Worm (Caenorhabditis elegans) whole organism, mixed stage, embryonic: ENCODE measurements around the gene F52B11.2.
A peak's percentile ranks its signal among the peaks of the same experiment; 100 is the strongest.

ENCODE experiments used
- M03D4.4 ChIP-seq: sonication (generic microtip); optimal IDR thresholded peaks from 2 replicates; lab custom pipeline; 2017; ENCODE audit warnings: mild to moderate bottlenecking, missing genetic modification characterization, missing compliant biosample characterization
- bed-3 ChIP-seq: fragments of 200-800 bp; sonication (Bioruptor generic); optimal IDR thresholded peaks from 3 replicates; lab custom pipeline; 2018; ENCODE audit warnings: mild to moderate bottlenecking, missing genetic modification characterization, moderate library complexity, missing compliant biosample characterization
- blmp-1 ChIP-seq: fragments of 150-350 bp; optimal IDR thresholded peaks from 2 replicates; lab custom pipeline; 2014; ENCODE audit warnings: missing biosample characterization, missing genetic modification characterization
- ceh-39 ChIP-seq: fragments of 150-350 bp; optimal IDR thresholded peaks from 2 replicates; lab custom pipeline; 2014; ENCODE audit warnings: missing biosample characterization, missing genetic modification characterization
- ceh-43 ChIP-seq: fragments of 200-800 bp; sonication (Bioruptor generic); optimal IDR thresholded peaks from 2 replicates; lab custom pipeline; 2018; ENCODE audit warnings: mild to moderate bottlenecking, missing genetic modification characterization, moderate library complexity, missing compliant biosample characterization
- ceh-83 ChIP-seq: fragments of 200-800 bp; sonication (Bioruptor generic); optimal IDR thresholded peaks from 2 replicates; lab custom pipeline; 2018; ENCODE audit warnings: mild to moderate bottlenecking, missing genetic modification characterization, missing compliant biosample characterization
- ces-1 ChIP-seq: fragments of 150-350 bp; optimal IDR thresholded peaks from 2 replicates; lab custom pipeline; 2014; ENCODE audit warnings: missing biosample characterization, missing genetic modification reagents, missing genetic modification characterization
- cnd-1 ChIP-seq: fragments of 200-800 bp; sonication (Bioruptor generic); optimal IDR thresholded peaks from 2 replicates; lab custom pipeline; 2018; ENCODE audit warnings: mild to moderate bottlenecking, missing genetic modification characterization, missing compliant biosample characterization
- drap-1 ChIP-seq: fragments of 200-800 bp; sonication (Bioruptor generic); optimal IDR thresholded peaks from 3 replicates; lab custom pipeline; 2018; ENCODE audit warnings: mild to moderate bottlenecking, missing genetic modification characterization, missing compliant biosample characterization
- elt-1 ChIP-seq: sonication (generic microtip); optimal IDR thresholded peaks from 2 replicates; lab custom pipeline; 2017; ENCODE audit warnings: missing genetic modification characterization, mild to moderate bottlenecking, missing compliant biosample characterization, antibody characterized with exemption, moderate library complexity, borderline replicate concordance; ENCODE audit not compliant: insufficient read depth
- elt-3 ChIP-seq: fragments of 150-350 bp; optimal IDR thresholded peaks from 2 replicates; lab custom pipeline; 2014; ENCODE audit warnings: missing biosample characterization, missing genetic modification characterization
- flh-1 ChIP-seq: fragments of 200-800 bp; sonication (Bioruptor generic); optimal IDR thresholded peaks from 2 replicates; lab custom pipeline; 2018; ENCODE audit warnings: mild to moderate bottlenecking, missing genetic modification characterization, moderate library complexity, missing compliant biosample characterization
- ham-2 ChIP-seq: fragments of 200-800 bp; sonication (Bioruptor generic); optimal IDR thresholded peaks from 2 replicates; lab custom pipeline; 2018; ENCODE audit warnings: mild to moderate bottlenecking, missing genetic modification characterization, missing compliant biosample characterization
- hlh-1 ChIP-seq: fragments of 150-350 bp; optimal IDR thresholded peaks from 2 replicates; lab custom pipeline; 2014; ENCODE audit warnings: missing biosample characterization, missing genetic modification reagents, missing genetic modification characterization
- lin-13 ChIP-seq: fragments of 150-350 bp; optimal IDR thresholded peaks from 2 replicates; lab custom pipeline; 2014; ENCODE audit warnings: missing biosample characterization, missing genetic modification characterization
- lin-32 ChIP-seq: fragments of 200-800 bp; sonication (Bioruptor generic); optimal IDR thresholded peaks from 2 replicates; lab custom pipeline; 2018; ENCODE audit warnings: mild to moderate bottlenecking, missing genetic modification characterization, missing compliant biosample characterization
- lsy-2 ChIP-seq: fragments of 150-350 bp; optimal IDR thresholded peaks from 2 replicates; lab custom pipeline; 2014; ENCODE audit warnings: missing biosample characterization, missing genetic modification characterization
- mab-5 ChIP-seq: fragments of 150-350 bp; optimal IDR thresholded peaks from 2 replicates; lab custom pipeline; 2014; ENCODE audit warnings: missing biosample characterization, missing genetic modification characterization
- mep-1 ChIP-seq: fragments of 150-350 bp; optimal IDR thresholded peaks from 2 replicates; lab custom pipeline; 2017; ENCODE audit warnings: missing biosample characterization, missing genetic modification reagents, missing genetic modification characterization, inconsistent platforms
- mls-2 ChIP-seq: sonication (generic microtip); optimal IDR thresholded peaks from 2 replicates; lab custom pipeline; 2016; ENCODE audit warnings: mild to moderate bottlenecking, missing genetic modification characterization, moderate library complexity, missing compliant biosample characterization
- nhr-12 ChIP-seq: fragments of 150-350 bp; optimal IDR thresholded peaks from 2 replicates; lab custom pipeline; 2014; ENCODE audit warnings: missing biosample characterization, missing genetic modification characterization
- nhr-2 ChIP-seq: fragments of 150-350 bp; optimal IDR thresholded peaks from 2 replicates; lab custom pipeline; 2014; ENCODE audit warnings: missing biosample characterization, missing genetic modification characterization
- nhr-237 ChIP-seq: fragments of 150-350 bp; optimal IDR thresholded peaks from 2 replicates; lab custom pipeline; 2014; ENCODE audit warnings: missing biosample characterization, missing genetic modification characterization
- nhr-28 ChIP-seq: fragments of 150-350 bp; optimal IDR thresholded peaks from 2 replicates; lab custom pipeline; 2014; ENCODE audit warnings: missing biosample characterization, missing genetic modification characterization
- nhr-76 ChIP-seq: sonication (generic microtip); optimal IDR thresholded peaks from 2 replicates; lab custom pipeline; 2017; ENCODE audit warnings: missing biosample characterization, missing genetic modification characterization
- pha-4 ChIP-seq: fragments of 150-350 bp; optimal IDR thresholded peaks from 2 replicates; lab custom pipeline; 2018; ENCODE audit warnings: missing biosample characterization, missing genetic modification reagents, missing genetic modification characterization
- sem-2 ChIP-seq: fragments of 200-800 bp; sonication (Bioruptor generic); optimal IDR thresholded peaks from 2 replicates; lab custom pipeline; 2018; ENCODE audit warnings: mild to moderate bottlenecking, missing genetic modification characterization, missing compliant biosample characterization
- snpc-4 ChIP-seq: fragments of 150-350 bp; optimal IDR thresholded peaks from 2 replicates; lab custom pipeline; 2014; ENCODE audit warnings: missing biosample characterization, missing genetic modification characterization
- sptf-1 ChIP-seq: sonication (generic microtip); optimal IDR thresholded peaks from 2 replicates; lab custom pipeline; 2017; ENCODE audit warnings: mild to moderate bottlenecking, missing genetic modification characterization, moderate library complexity, missing compliant biosample characterization
- tbx-8 ChIP-seq: fragments of 200-800 bp; sonication (Bioruptor generic); optimal IDR thresholded peaks from 2 replicates; lab custom pipeline; 2018; ENCODE audit warnings: mild to moderate bottlenecking, missing genetic modification characterization, moderate library complexity, missing compliant biosample characterization
- unc-120 ChIP-seq: sonication (generic microtip); optimal IDR thresholded peaks from 2 replicates; lab custom pipeline; 2017; ENCODE audit warnings: missing genetic modification characterization, missing compliant biosample characterization; ENCODE audit not compliant: poor library complexity, severe bottlenecking
- unc-39 ChIP-seq: fragments of 150-350 bp; optimal IDR thresholded peaks from 2 replicates; lab custom pipeline; 2014; ENCODE audit warnings: missing biosample characterization, missing genetic modification characterization
- unc-62 ChIP-seq: fragments of 150-350 bp; optimal IDR thresholded peaks from 2 replicates; lab custom pipeline; 2014; ENCODE audit warnings: missing biosample characterization, missing genetic modification reagents, missing genetic modification characterization
- zip-8 ChIP-seq: fragments of 150-350 bp; optimal IDR thresholded peaks from 2 replicates; lab custom pipeline; 2014; ENCODE audit warnings: missing biosample characterization, missing genetic modification characterization
- ztf-11 ChIP-seq: fragments of 150-350 bp; optimal IDR thresholded peaks from 2 replicates; lab custom pipeline; 2014; ENCODE audit warnings: missing biosample characterization, missing genetic modification characterization

Gene F52B11.2

DNA sequence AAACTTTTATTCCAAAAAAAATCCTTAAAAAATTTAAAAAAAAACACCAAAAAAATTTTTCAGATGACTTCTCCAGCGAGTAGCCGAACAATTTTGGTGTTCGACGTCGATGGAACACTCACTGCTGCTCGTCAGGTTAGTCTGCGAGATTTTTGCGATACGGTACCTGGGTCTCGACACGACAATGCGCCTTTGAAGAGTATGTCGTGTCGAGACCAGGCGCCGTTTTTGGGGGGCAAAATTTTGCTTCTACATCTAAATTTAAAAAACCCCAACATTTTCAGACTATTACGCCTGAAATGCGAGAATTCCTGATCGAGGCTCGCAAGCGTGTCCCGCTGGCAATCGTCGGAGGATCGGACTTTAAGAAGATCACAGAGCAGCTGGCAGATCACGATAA is at the start of gene F52B11.2:
Gene F52B11.2, plus strand, starts transcription at position 64 of the 400 bp plus-strand sequence.
- TF ChIP-seq nhr-28 (tag; lab: Kevin White, UChicago), result no peak
- no peak for TF ChIP-seq zip-8 (tag; lab: Kevin White, UChicago)
- no peak for TF ChIP-seq nhr-237
- no peak for TF ChIP-seq elt-1 (tag; lab: Kevin White, UChicago)
- no peak for TF ChIP-seq elt-3
- no peak for TF ChIP-seq cnd-1 (tag; lab: Kevin White, UChicago)
- TF ChIP-seq mab-5, result no peak

DNA sequence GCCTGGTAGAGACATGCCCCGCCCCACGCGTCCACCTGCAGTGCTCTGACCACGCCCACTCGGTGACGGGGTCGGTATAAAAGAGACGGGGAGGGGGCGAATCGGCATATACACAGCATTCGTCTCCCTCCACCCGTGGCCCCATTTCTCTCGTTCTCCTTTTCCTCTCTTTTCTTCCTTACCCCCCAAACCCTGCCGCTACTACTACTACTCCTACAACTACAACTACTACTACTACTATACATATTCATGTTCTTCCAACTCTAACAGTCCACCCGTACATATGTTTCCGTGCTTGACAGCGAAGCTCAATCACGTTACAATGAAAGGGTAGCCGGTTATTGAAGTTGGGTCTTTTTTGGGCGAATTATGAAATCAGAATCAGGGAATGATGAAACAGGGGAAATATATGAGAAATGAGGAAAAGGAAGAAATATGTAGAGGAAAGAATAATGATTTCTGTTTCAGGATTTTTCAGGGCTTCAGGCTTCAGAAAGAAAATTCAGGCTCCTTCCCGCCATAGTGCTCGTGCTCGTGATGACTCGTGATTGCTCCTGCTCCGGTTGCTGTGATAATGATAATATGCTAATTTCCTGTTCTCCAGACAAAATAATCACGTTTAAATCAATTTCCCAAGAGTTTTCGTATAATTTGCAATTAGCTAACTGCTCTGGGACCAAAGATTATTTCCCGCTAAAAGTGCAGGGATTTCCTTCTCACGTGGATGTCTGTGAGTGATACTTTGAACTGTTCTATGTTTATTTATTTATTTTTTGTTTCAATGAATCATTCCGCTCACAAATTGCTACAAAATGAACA is 49.4 kb upstream of the F52B11.2 start:
- TF ChIP-seq bed-3 (peak; percentile 81), nhr-237 (peak; percentile 86), ceh-83 (peak; percentile 100), lin-32 (GFP tag; lab: Kevin White, UChicago) (peak; percentile 93), unc-39 (tag; lab: Kevin White, UChicago) (peak; percentile 82), nhr-76 (no peak), ceh-39 (peak; percentile 85), M03D4.4 (peak; percentile 98), elt-3 (peak; percentile 55), sptf-1 (tag; lab: Kevin White, UChicago) (peak; percentile 99), pha-4 (tag; lab: Kevin White, UChicago) (peak; percentile 50), zip-8 (tag; lab: Kevin White, UChicago) (no peak), mep-1 (tag; lab: Kevin White, UChicago) (peak; percentile 84), ham-2 (GFP tag; lab: Kevin White, UChicago) (peak; percentile 93), unc-62 (GFP tag; lab: Kevin White, UChicago) (peak; percentile 62), blmp-1 (tag; lab: Kevin White, UChicago) (peak; percentile 78), flh-1 (GFP tag; lab: Kevin White, UChicago) (peak; percentile 94), unc-120 (peak; percentile 98), nhr-28 (tag; lab: Kevin White, UChicago) (peak; percentile 85), ceh-43 (GFP tag; lab: Kevin White, UChicago) (peak; percentile 95), cnd-1 (tag; lab: Kevin White, UChicago) (peak; percentile 98), nhr-12 (tag; lab: Kevin White, UChicago) (peak; percentile 79), mab-5 (peak; percentile 47), sem-2 (peak; percentile 97), tbx-8 (GFP tag; lab: Kevin White, UChicago) (peak; percentile 98), nhr-2 (tag; lab: Kevin White, UChicago) (peak; percentile 47), drap-1 (GFP tag; lab: Kevin White, UChicago) (peak; percentile 97), elt-1 (tag; lab: Kevin White, UChicago) (peak; percentile 37), ces-1 (GFP tag; lab: Kevin White, UChicago) (peak; percentile 81), ztf-11 (peak; percentile 96), mls-2 (tag; lab: Kevin White, UChicago) (peak; percentile 99), snpc-4 (tag; lab: Kevin White, UChicago) (no peak), lin-13 (tag; lab: Kevin White, UChicago) (no peak), lsy-2 (tag; lab: Kevin White, UChicago) (peak; percentile 81), hlh-1 (tag; lab: Kevin White, UChicago) (peak; percentile 78)

DNA sequence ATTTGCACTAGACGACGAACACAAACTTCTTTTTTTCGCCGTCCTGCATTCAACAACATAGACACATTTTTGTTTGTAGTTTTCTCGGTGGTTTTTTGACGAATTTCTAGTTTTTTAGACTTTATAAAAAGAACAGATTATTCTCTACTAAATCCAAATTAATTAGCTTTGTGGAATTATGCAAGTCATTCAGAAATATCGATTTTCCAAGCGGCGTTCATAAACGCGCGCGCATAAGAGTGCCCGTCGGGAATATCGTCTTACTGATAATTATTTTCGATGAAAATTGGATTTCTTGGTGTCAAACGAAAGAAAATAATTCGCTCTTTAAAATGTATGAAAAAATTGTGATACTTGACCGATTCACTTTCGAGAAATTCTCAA is 48.8 kb upstream of the F52B11.2 start:
- no peak for TF ChIP-seq nhr-28 (tag; lab: Kevin White, UChicago)
- TF ChIP-seq blmp-1 (tag; lab: Kevin White, UChicago), result no peak
- no peak for TF ChIP-seq M03D4.4
- no peak for TF ChIP-seq ceh-39
- no peak for TF ChIP-seq flh-1 (GFP tag; lab: Kevin White, UChicago)
- TF ChIP-seq ces-1 (GFP tag; lab: Kevin White, UChicago), result no peak
- no peak for TF ChIP-seq lin-13 (tag; lab: Kevin White, UChicago)
- TF ChIP-seq bed-3, result no peak
- TF ChIP-seq nhr-2 (tag; lab: Kevin White, UChicago), result no peak
